Worm (Caenorhabditis elegans): ENCODE measurements around the gene F53A9.3.
"Not testable (repeated sequence)": the region's sequence is repeated elsewhere in the genome, so short reads cannot be mapped to it uniquely, and the experiment has no call there.

F53A9.3 gene

DNA sequence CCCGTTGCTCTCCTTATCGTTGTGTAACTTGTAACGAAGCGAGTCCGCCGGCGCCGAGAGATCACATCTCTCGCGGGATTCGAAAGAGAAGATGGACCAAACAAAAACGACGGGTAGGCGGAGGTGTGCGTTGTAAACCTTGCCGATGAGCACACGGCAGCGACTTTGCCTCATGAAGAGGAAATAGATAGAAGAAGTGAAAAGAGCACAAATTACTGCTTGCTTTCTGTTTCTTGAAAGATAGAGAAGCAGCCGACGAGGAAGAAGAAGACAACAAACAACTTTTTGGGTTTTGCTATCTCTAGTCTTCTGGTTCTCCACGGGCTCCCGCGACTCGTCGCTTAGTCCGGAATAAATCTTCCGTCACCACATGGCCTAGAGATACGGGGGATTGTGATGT is 15.7 kb downstream of the F53A9.3 start (continued):
- TF ChIP-seq nhr-77 (tag; optimal IDR thresholded peaks at IDR 0.05) (no peak), F44E2.7 (GFP tag; IDR thresholded peaks at IDR 0.05) (no peak), R02D3.7 (tag; optimal IDR thresholded peaks at IDR 0.05) (no peak), nhr-237 (tag; optimal IDR thresholded peaks at IDR 0.05) (no peak), lsy-2 (tag; optimal IDR thresholded peaks at IDR 0.05) (no peak)

- TF ChIP-seq spr-1 (tag; optimal IDR thresholded peaks at IDR 0.05), result no peak
- no peak for TF ChIP-seq ama-1 (optimal IDR thresholded peaks at IDR 0.05)
- TF ChIP-seq nhr-11 (tag; optimal IDR thresholded peaks at IDR 0.05), result peak; percentile 28
Observed at ce11 chrX:8727306-8727705, 19.2 kb downstream of the F53A9.3 start, which contains the start of gene EGAP4.1. Gene EGAP4.1 (minus strand): TSS chrX:8727406.

- TF ChIP-seq ctbp-1 (GFP tag; IDR thresholded peaks at IDR 0.05); T26A8.4 (GFP tag; IDR thresholded peaks at IDR 0.05); ceh-62 (tag; optimal IDR thresholded peaks at IDR 0.05): not testable (repeated sequence)
Observed at ce11 chrX:8731822-8732221, 23.7 kb downstream of the F53A9.3 start, which contains the start of gene M02D8.6. Gene M02D8.6 (minus strand): TSS chrX:8731922.

DNA sequence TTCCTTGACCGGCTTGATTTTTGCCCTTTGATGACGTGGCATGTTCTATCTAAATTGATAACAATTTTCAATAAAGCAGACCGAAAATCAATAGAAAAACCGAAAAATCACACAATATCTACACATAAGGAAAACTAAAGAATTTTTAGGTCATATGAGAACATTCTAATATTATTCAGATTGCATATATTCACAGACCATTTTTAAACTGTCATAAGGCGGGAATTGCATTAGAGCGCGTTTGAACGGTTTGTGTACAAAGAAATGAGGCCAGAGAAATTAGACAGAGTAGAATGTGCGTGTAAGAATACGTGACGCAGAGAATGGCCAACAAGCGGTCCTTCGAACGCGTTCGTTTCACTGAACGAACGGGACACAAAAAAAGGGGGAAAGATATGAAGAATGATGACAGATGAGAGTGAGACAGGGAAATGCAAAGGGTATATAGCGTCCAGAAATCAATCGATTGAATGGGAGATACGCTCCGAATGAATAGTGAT is 28.9 kb downstream of the F53A9.3 start, which contains the start of gene M02D8.3:
M02D8.3 (minus strand) TSS at position 51 of the 500 bp plus-strand sequence.
- TF ChIP-seq lir-3 (tag; optimal IDR thresholded peaks at IDR 0.05) (no peak), unc-130 (GFP tag; optimal IDR thresholded peaks at IDR 0.05) (no peak), nhr-77 (tag; optimal IDR thresholded peaks at IDR 0.05) (peak; percentile 45), nhr-28 (tag; optimal IDR thresholded peaks at IDR 0.05) (peak; percentile 89), arid-1 (GFP tag; conservative IDR thresholded peaks at IDR 0.05) (0 out of 2 replicates have a peak, but pooled peaks have one; percentile 6), T20F7.1 (GFP tag; optimal IDR thresholded peaks at IDR 0.05) (peak; percentile 10), nhr-6 (tag; optimal IDR thresholded peaks at IDR 0.05) (peak; percentile 10), snpc-1.2 (GFP tag; IDR thresholded peaks at IDR 0.05) (no peak), Y48G9A.11 (GFP tag; IDR thresholded peaks at IDR 0.05) (no peak), nhr-41 (GFP tag; IDR thresholded peaks at IDR 0.05) (no peak), ceh-28 (tag; optimal IDR thresholded peaks at IDR 0.05) (peak; percentile 23), mes-2 (tag; optimal IDR thresholded peaks at IDR 0.05; ENCODE audit: poor library complexity, severe bottlenecking) (peak; percentile 62), nhr-25 (tag; optimal IDR thresholded peaks at IDR 0.05; ENCODE audit: borderline replicate concordance, insufficient read depth) (peak; percentile 43), madf-5 (GFP tag; IDR thresholded peaks at IDR 0.05) (no peak), nhr-42 (GFP tag; IDR thresholded peaks at IDR 0.05) (no peak), dve-1 (tag; optimal IDR thresholded peaks at IDR 0.05; ENCODE audit: insufficient read depth) (peak; percentile 71), ztf-11 (tag; optimal IDR thresholded peaks at IDR 0.05) (no peak), hlh-11 (tag; optimal IDR thresholded peaks at IDR 0.05) (peak; percentile 70), rbr-2 (tag; optimal IDR thresholded peaks at IDR 0.05) (peak; percentile 57), aha-1 (tag) (peak; percentile 98), lin-1 (GFP tag; IDR thresholded peaks at IDR 0.05) (0 out of 2 replicates have a peak, but pooled peaks have one; percentile 13), ceh-32 (tag; optimal IDR thresholded peaks at IDR 0.05; ENCODE audit: poor library complexity) (no peak), F37D6.2 (tag; optimal IDR thresholded peaks at IDR 0.05) (peak; percentile 10), hlh-30 (tag; optimal IDR thresholded peaks at IDR 0.05; ENCODE audit: insufficient read depth) (peak; percentile 91), mxl-3 (GFP tag; optimal IDR thresholded peaks at IDR 0.05) (peak; percentile 83), unc-62 (GFP tag; optimal IDR thresholded peaks at IDR 0.05 in 1 of 2) (no peak), unc-62 (tag; optimal IDR thresholded peaks at IDR 0.05) (no peak), ama-1 (optimal IDR thresholded peaks at IDR 0.05) (no peak), dmd-6 (GFP tag; IDR thresholded peaks at IDR 0.05) (0 out of 2 replicates have a peak, but pooled peaks have one; percentile 16), lin-13 (GFP tag; optimal IDR thresholded peaks at IDR 0.05) (peak; percentile 10), nhr-48 (tag; optimal IDR thresholded peaks at IDR 0.05) (no peak), mep-1 (tag; optimal IDR thresholded peaks at IDR 0.05) (peak; percentile 74), mdl-1 (tag; optimal IDR thresholded peaks at IDR 0.05) (peak in 1 of 2 experiments; percentile 77), pha-4 (GFP tag; IDR thresholded peaks at IDR 0.05) (no peak), pha-4 (tag; optimal IDR thresholded peaks at IDR 0.05) (peak; percentile 48), ztf-7 (tag; optimal IDR thresholded peaks at IDR 0.05) (peak; percentile 5), ces-1 (GFP tag; optimal IDR thresholded peaks at IDR 0.05) (no peak)

Measured in whole organism, L4 larva.